Worm (Caenorhabditis elegans): ENCODE results near the gene F59G1.8.

DNA sequence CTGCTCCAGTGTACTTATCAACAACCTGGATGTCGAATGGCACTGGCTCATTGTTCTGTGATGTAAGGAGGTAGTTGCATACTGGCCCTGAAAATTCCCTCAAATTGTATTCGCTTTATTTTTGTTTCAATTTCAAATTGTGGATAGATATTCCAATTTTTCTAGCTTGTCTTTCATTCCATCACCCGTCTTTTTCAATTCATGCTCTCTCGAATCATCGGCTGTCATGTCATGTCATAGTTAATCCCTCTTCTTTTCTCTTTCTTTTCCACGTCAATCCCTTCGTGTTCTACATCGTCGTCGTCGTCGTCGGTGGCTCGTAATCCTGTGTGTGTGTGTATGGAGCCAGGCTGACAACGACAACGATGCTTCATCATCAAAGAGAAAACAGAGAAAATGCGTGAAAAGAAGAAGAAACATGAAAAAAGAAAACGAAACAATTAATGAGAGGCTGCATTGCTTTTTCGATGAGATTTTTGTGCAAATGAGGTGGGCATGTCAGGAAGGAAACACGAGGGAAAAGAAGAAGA lies 49.3 kb downstream of the F59G1.8 start:
- TF ChIP-seq flt-1 (GFP tag; IDR thresholded peaks at IDR 0.05) (no peak), hmbx-1 (tag; optimal IDR thresholded peaks at IDR 0.05) (no peak), ama-1 (optimal IDR thresholded peaks at IDR 0.05) (no peak), hnd-1 (tag; optimal IDR thresholded peaks at IDR 0.05) (no peak), tbx-37 (GFP tag; conservative IDR thresholded peaks at IDR 0.05) (no peak), sea-1 (GFP tag; conservative IDR thresholded peaks at IDR 0.05) (no peak), B0310.2 (tag; optimal IDR thresholded peaks at IDR 0.05) (no peak), ceh-13 (GFP tag; optimal IDR thresholded peaks at IDR 0.05) (no peak), pes-1 (GFP tag; IDR thresholded peaks at IDR 0.05) (no peak)
